Fruit fly (Drosophila melanogaster): ENCODE measurements around the gene Pdp1.

Gene Pdp1

DNA sequence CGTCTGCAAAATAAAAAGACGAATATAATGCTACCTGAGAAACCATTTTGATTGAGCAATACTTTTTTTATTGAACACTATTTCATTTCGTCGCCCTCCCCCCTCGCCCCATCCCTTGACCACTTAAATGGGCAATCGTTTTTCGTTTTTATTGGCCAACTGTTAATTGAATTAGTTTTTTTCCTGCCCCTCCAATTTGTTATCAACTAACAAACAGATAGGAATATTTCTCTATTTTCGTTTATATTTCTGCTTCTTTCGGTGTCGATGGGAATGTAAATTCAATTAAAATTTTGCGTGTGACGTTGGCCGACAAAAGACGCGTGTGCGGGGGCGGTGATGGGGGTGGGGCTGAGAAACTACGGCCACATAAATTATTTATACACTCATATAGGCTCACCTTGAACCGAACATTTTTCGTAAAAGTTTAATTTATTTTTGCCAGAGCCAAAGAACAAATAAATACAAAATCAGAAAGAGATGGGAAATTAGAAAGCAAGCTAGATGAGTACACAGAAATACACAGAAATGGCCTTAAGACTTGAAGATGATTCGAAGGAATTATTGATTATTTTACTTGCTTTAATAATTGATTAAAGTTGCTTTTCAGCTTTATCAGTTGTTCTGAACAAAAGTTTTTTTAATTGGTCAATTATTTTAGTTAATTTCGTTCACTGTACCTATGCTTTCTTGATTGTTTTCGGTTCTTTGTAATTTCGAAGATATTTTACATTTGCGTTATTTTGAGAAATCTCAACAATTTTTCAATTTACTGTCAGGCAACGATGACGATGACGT is 6.3 kb downstream of the Pdp1 start (continued):
- TF ChIP-seq CG17829 (tag; optimal IDR thresholded peaks at IDR 0.05) (peak; percentile 45), CG3407 (GFP tag; optimal IDR thresholded peaks at IDR 0.05) (no peak)

DNA sequence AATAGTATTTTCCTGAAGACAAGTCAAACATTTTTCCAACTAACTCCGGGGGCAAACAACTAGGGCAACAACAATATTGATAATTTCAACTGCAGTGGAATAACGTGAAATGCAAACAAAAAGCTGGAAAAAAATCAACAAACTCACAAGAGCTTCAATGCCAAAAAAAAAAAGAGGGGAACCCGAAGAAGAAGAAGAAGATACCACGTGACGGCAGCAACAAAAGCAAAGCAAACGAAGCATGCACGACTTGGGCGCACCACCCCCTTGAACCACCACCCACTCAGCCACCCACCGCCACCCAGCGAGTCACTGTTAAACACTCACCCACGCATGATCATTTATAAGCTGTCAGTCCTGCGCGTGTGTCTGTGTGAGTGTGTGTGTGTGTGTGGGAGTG is 7.4 kb downstream of the Pdp1 start:
- TF ChIP-seq lov (optimal IDR thresholded peaks at IDR 0.05) = no peak
- TF ChIP-seq lov (GFP tag; IDR thresholded peaks at IDR 0.05) = 0 out of 3 replicates have a peak, but pooled peaks have one; percentile 5
- TF ChIP-seq CG11723 (GFP tag; optimal IDR thresholded peaks at IDR 0.05) = peak; percentile 18
- TF ChIP-seq her (GFP tag; optimal IDR thresholded peaks at IDR 0.05) = no peak
- peak; percentile 56 for TF ChIP-seq cg (GFP tag; optimal IDR thresholded peaks at IDR 0.05)
- TF ChIP-seq sug (tag; optimal IDR thresholded peaks at IDR 0.05) = peak; percentile 35
- TF ChIP-seq crol (GFP tag; IDR thresholded peaks at IDR 0.05) = peak; percentile 86
- peak; percentile 10 for TF ChIP-seq gem (tag; optimal IDR thresholded peaks at IDR 0.05)
- TF ChIP-seq CG8388 (GFP tag; optimal IDR thresholded peaks at IDR 0.05) = no peak
- no peak for TF ChIP-seq Neu2 (GFP tag; optimal IDR thresholded peaks at IDR 0.05; ENCODE audit: borderline replicate concordance)
- TF ChIP-seq CG17359 (tag; optimal IDR thresholded peaks at IDR 0.05) = peak; percentile 31
- TF ChIP-seq Deaf1 (tag; optimal IDR thresholded peaks at IDR 0.05) = peak; percentile 29
- TF ChIP-seq Blimp-1 (GFP tag; optimal IDR thresholded peaks at IDR 0.05) = peak; percentile 42
- no peak for TF ChIP-seq Pdp1 (GFP tag; optimal IDR thresholded peaks at IDR 0.05)
- peak; percentile 32 for TF ChIP-seq PHDP (tag; optimal IDR thresholded peaks at IDR 0.05)
- peak; percentile 28 for TF ChIP-seq ewg (GFP tag; optimal IDR thresholded peaks at IDR 0.05)
- peak; percentile 26 for TF ChIP-seq org-1 (GFP tag; optimal IDR thresholded peaks at IDR 0.05)
- TF ChIP-seq tll (GFP tag; optimal IDR thresholded peaks at IDR 0.05) = peak in 1 of 2 experiments; percentile 7
- TF ChIP-seq chm (GFP tag; IDR thresholded peaks at IDR 0.05) = peak; percentile 43; the same call in 1 of the 2 replicates
- peak; percentile 19 for TF ChIP-seq CG5180 (GFP tag; optimal IDR thresholded peaks at IDR 0.05)
- TF ChIP-seq CG3407 (GFP tag; optimal IDR thresholded peaks at IDR 0.05) = peak; percentile 67
- TF ChIP-seq CG9727 (GFP tag; optimal IDR thresholded peaks at IDR 0.05) = no peak
- peak; percentile 12 for TF ChIP-seq Fer1 (GFP tag; optimal IDR thresholded peaks at IDR 0.05)
- no peak for TF ChIP-seq pb (GFP tag; optimal IDR thresholded peaks at IDR 0.05)
- peak; percentile 57 for TF ChIP-seq ttk (GFP tag; IDR thresholded peaks at IDR 0.05)
- TF ChIP-seq fd64A (GFP tag; optimal IDR thresholded peaks at IDR 0.05) = peak; percentile 58
- peak; percentile 10 for TF ChIP-seq CG12071 (GFP tag; optimal IDR thresholded peaks at IDR 0.05)
- peak; percentile 15 for TF ChIP-seq nerfin-1 (tag; optimal IDR thresholded peaks at IDR 0.05)
- 0 out of 2 replicates have a peak, but pooled peaks have one; percentile 18 for TF ChIP-seq stc (GFP tag; IDR thresholded peaks at IDR 0.05)
- TF ChIP-seq CG10431 (GFP tag; optimal IDR thresholded peaks at IDR 0.05) = peak; percentile 51
- TF ChIP-seq CG15601 (tag; optimal IDR thresholded peaks at IDR 0.05) = peak; percentile 46
- peak; percentile 12 for TF ChIP-seq abd-A (tag; optimal IDR thresholded peaks at IDR 0.05)
- TF ChIP-seq cwo (GFP tag; optimal IDR thresholded peaks at IDR 0.05) = peak; percentile 90
- 0 out of 2 replicates have a peak, but pooled peaks have one; percentile 10 for TF ChIP-seq CG32532 (GFP tag; IDR thresholded peaks at IDR 0.05)
- peak; percentile 34 for TF ChIP-seq kni (GFP tag; optimal IDR thresholded peaks at IDR 0.05)
- TF ChIP-seq tna (GFP tag; IDR thresholded peaks at IDR 0.05; ENCODE audit: partially characterized antibody) = 0 out of 2 replicates have a peak, but pooled peaks have one; percentile 31
- peak; percentile 87 for TF ChIP-seq ci (GFP tag; IDR thresholded peaks at IDR 0.05)
- peak; percentile 56 for TF ChIP-seq CG10543 (GFP tag; optimal IDR thresholded peaks at IDR 0.05)
- no peak for TF ChIP-seq CG12942 (GFP tag; optimal IDR thresholded peaks at IDR 0.05)
- TF ChIP-seq Drgx (GFP tag; IDR thresholded peaks at IDR 0.05) = peak; percentile 35; the same call in 1 of the 2 replicates
- TF ChIP-seq sd (tag; optimal IDR thresholded peaks at IDR 0.05) = peak; percentile 21
- peak; percentile 5 for TF ChIP-seq CoRest (tag; optimal IDR thresholded peaks at IDR 0.05)
- peak; percentile 31 for TF ChIP-seq nau (GFP tag; optimal IDR thresholded peaks at IDR 0.05)
- TF ChIP-seq MTF-1 (GFP tag; optimal IDR thresholded peaks at IDR 0.05; ENCODE audit: borderline replicate concordance) = peak; percentile 2
